Worm (Caenorhabditis elegans): ENCODE results near the gene F59B2.9.

ce11 chrIII:8973826-8974225 lies 38.4 kb downstream of the F59B2.9 start, which contains the start of gene R08D7.5:
- TF ChIP-seq ceh-58 (GFP tag; IDR thresholded peaks at IDR 0.05) (no peak), lag-1 (GFP tag; IDR thresholded peaks at IDR 0.05) (no peak), ceh-27 (GFP tag; optimal IDR thresholded peaks at IDR 0.05) (no peak), T26A5.8 (tag; optimal IDR thresholded peaks at IDR 0.05) (no peak), nhr-90 (tag; optimal IDR thresholded peaks at IDR 0.05) (no peak), aptf-2 (GFP tag; conservative IDR thresholded peaks at IDR 0.05) (no peak), ZK185.1 (tag; optimal IDR thresholded peaks at IDR 0.05; ENCODE audit: poor library complexity, severe bottlenecking) (no peak), nfya-2 (GFP tag; IDR thresholded peaks at IDR 0.05) (no peak), let-607 (tag; optimal IDR thresholded peaks at IDR 0.05) (no peak), cebp-2 (GFP tag; IDR thresholded peaks at IDR 0.05) (no peak), ets-4 (GFP tag; optimal IDR thresholded peaks at IDR 0.05) (no peak), tbp1 (GFP tag; optimal IDR thresholded peaks at IDR 0.05) (no peak), snpc-4 (GFP tag; optimal IDR thresholded peaks at IDR 0.05) (no peak), snpc-4 (tag; optimal IDR thresholded peaks at IDR 0.05) (no peak), ama-1 (optimal IDR thresholded peaks at IDR 0.05) (no peak), ama-1 (GFP tag; optimal IDR thresholded peaks at IDR 0.05) (no peak)

Data from whole organism, young adult.